Worm (Caenorhabditis elegans): ENCODE results near the gene C50F7.9.

DNA sequence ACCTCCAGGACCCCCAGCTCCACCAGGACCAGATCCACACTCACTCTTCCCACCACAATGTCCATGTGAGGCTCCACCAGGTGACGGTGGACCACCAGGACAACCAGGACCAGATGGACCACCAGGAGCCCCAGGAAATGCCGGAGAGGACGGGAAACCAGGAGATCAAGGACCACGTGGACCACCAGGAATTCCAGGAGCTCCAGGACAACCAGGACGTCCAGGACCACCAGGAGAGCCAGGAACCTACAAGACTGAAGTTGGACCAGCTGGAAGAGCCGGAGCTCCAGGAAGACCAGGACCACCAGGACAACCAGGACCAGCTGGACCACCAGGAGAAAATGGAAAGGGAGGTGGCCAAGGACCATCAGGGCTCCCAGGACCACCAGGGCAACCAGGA, 22.3 kb upstream of the C50F7.9 start:
- TF ChIP-seq ama-1 (optimal IDR thresholded peaks at IDR 0.05) (no peak), F13C5.2 (tag; optimal IDR thresholded peaks at IDR 0.05) (no peak), hnd-1 (tag; optimal IDR thresholded peaks at IDR 0.05) (no peak), B0310.2 (tag; optimal IDR thresholded peaks at IDR 0.05) (no peak), flt-1 (GFP tag; IDR thresholded peaks at IDR 0.05) (no peak), hmg-4 (GFP tag; optimal IDR thresholded peaks at IDR 0.05) (no peak), pes-1 (GFP tag; IDR thresholded peaks at IDR 0.05) (no peak), tra-4 (tag; optimal IDR thresholded peaks at IDR 0.05) (no peak), sea-1 (GFP tag; conservative IDR thresholded peaks at IDR 0.05) (no peak), ceh-36 (tag; optimal IDR thresholded peaks at IDR 0.05) (no peak), tbx-37 (GFP tag; conservative IDR thresholded peaks at IDR 0.05) (no peak), scrt-1 (GFP tag; IDR thresholded peaks at IDR 0.05) (no peak)

All from whole organism, early embryonic.